Fruit fly (Drosophila melanogaster) whole organism, wandering third instar larva: ENCODE data around the gene ect.

Experiments used
- Abd-B ChIP-seq: fragments of >200 bp; optimal IDR thresholded peaks from 2 replicates; lab custom pipeline; 2017; ENCODE audit warnings: missing biosample characterization, missing genetic modification characterization
- CrebA ChIP-seq: fragments of 200-800 bp; sonication (Bioruptor generic); optimal IDR thresholded peaks from 2 replicates; lab custom pipeline; 2016; ENCODE audit warnings: missing biosample characterization, mild to moderate bottlenecking, missing genetic modification characterization, borderline replicate concordance
- Jra ChIP-seq: sonication (Bioruptor generic); optimal IDR thresholded peaks from 2 replicates; lab custom pipeline; 2016; ENCODE audit warnings: missing biosample characterization, missing genetic modification characterization
- Rel ChIP-seq, 2 experiments: fragments of 200-800 bp; sonication (Bioruptor generic) in 1 of 2; optimal IDR thresholded peaks; 2 replicates in 1 of 2; 3 replicates in 1 of 2; lab custom pipeline; 2016 to 2019; ENCODE audit warnings: mild to moderate bottlenecking in 2 of 2, missing biosample characterization in 2 of 2, missing genetic modification characterization in 2 of 2, moderate library complexity in 1 of 2
- fru ChIP-seq: fragments of 200-800 bp; sonication (Bioruptor generic); optimal IDR thresholded peaks from 3 replicates; lab custom pipeline; 2016; ENCODE audit warnings: missing biosample characterization, mild to moderate bottlenecking, missing genetic modification characterization
- jim ChIP-seq: fragments of 175-275, 200-325 bp; sonication (Bioruptor generic); optimal IDR thresholded peaks from 2 replicates; lab custom pipeline; 2016; ENCODE audit warnings: missing biosample characterization, mild to moderate bottlenecking, missing genetic modification characterization
- tai ChIP-seq: sonication (Bioruptor generic); optimal IDR thresholded peaks from 2 replicates; lab custom pipeline; 2016; ENCODE audit warnings: missing biosample characterization, missing genetic modification characterization

ect gene

DNA sequence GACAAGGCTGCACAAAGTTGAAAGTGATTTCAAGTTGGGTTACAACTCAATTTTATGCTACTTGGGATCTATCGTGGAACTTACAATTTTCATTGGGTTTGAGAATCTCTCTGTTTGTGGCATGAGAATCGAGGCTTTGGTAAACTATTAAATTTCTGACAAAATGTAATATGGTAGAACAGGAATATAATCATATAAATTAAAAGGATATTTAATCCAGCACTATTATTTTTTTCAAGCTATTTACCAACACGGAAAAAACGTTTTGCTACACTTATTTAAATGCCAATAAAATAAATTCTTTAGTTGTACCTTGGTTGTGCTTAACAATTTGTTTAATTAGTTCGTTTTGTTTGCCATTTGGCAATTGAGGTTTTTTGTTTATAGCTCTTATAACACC is 50.1 kb downstream of the ect start, which contains the start of gene CG8072:
CG8072 (plus strand) TSS at position 301 of the 400 bp plus-strand sequence.
- TF ChIP-seq Jra (GFP tag; lab: Kevin White, UChicago) (no peak), jim (GFP tag; lab: Kevin White, UChicago) (no peak), Rel (GFP tag; optimal IDR thresholded peaks at IDR 0.05; lab: Kevin White, UChicago) (no peak), Rel (tag; optimal IDR thresholded peaks at IDR 0.05; lab: Kevin White, UChicago) (no peak), CrebA (GFP tag; lab: Kevin White, UChicago) (no peak), tai (GFP tag; lab: Kevin White, UChicago) (no peak), fru (GFP tag; lab: Kevin White, UChicago) (no peak), Abd-B (GFP tag; lab: Kevin White, UChicago) (no peak)
- TF ChIP-seq, all 38 proteins: peak for 0
